Fruit fly (Drosophila melanogaster): ENCODE results near the gene if.

- TF ChIP-seq CG7101 (tag; optimal IDR thresholded peaks at IDR 0.05) (no peak), CG1620 (GFP tag; optimal IDR thresholded peaks at IDR 0.05) (no peak), Crg-1 (GFP tag; optimal IDR thresholded peaks at IDR 0.05) (no peak), ovo (GFP tag; optimal IDR thresholded peaks at IDR 0.05) (no peak), kay (GFP tag; ENCODE audit: borderline replicate concordance) (no peak), cic (GFP tag; optimal IDR thresholded peaks at IDR 0.05) (no peak), CG12768 (GFP tag; optimal IDR thresholded peaks at IDR 0.05) (no peak), bab1 (GFP tag; optimal IDR thresholded peaks at IDR 0.05) (no peak), pad (GFP tag; optimal IDR thresholded peaks at IDR 0.05) (no peak), CG33017 (tag; optimal IDR thresholded peaks at IDR 0.05) (no peak), CG14711 (tag; optimal IDR thresholded peaks at IDR 0.05) (no peak)
These were observed 48.6 kb downstream of the if start, which contains the start of gene TwdlY for dm6 chrX:16734647-16735046.

Measured in whole organism, adult.